Fruit fly (Drosophila melanogaster) whole organism, wandering third instar larva: ENCODE results near the gene CG33702.

Experiments
- Abd-B ChIP-seq: fragments of >200 bp; optimal IDR thresholded peaks from 2 replicates; lab custom pipeline; 2017; ENCODE audit warnings: missing biosample characterization, missing genetic modification characterization
- CG32264 ChIP-seq: fragments of 200-800 bp; sonication (Bioruptor generic); optimal IDR thresholded peaks from 2 replicates; lab custom pipeline; 2016; ENCODE audit warnings: missing biosample characterization, missing genetic modification characterization
- CG9705 ChIP-seq: fragments of 200-800 bp; sonication (Bioruptor generic); optimal IDR thresholded peaks from 2 replicates; lab custom pipeline; 2018; ENCODE audit warnings: missing biosample characterization, mild to moderate bottlenecking, missing genetic modification characterization
- CrebA ChIP-seq: fragments of 200-800 bp; sonication (Bioruptor generic); optimal IDR thresholded peaks from 2 replicates; lab custom pipeline; 2016; ENCODE audit warnings: missing biosample characterization, mild to moderate bottlenecking, missing genetic modification characterization, borderline replicate concordance
- Dfd ChIP-seq: fragments of >200 bp; optimal IDR thresholded peaks from 2 replicates; lab custom pipeline; 2017; ENCODE audit warnings: missing biosample characterization, missing genetic modification characterization
- Dif ChIP-seq: fragments of 200-275, 200-300 bp; sonication (Bioruptor generic); optimal IDR thresholded peaks from 2 replicates; lab custom pipeline; 2018; ENCODE audit warnings: missing biosample characterization, missing genetic modification characterization; ENCODE audit not compliant: partially characterized antibody
- GATAd ChIP-seq: sonication (Bioruptor generic); optimal IDR thresholded peaks from 2 replicates; lab custom pipeline; 2016; ENCODE audit warnings: missing biosample characterization, missing genetic modification characterization
- HLH106 ChIP-seq: fragments of 200-800 bp; optimal IDR thresholded peaks from 3 replicates; lab custom pipeline; 2019; ENCODE audit warnings: missing biosample characterization, mild to moderate bottlenecking, missing genetic modification characterization, moderate library complexity
- Hr78 ChIP-seq: fragments of >200 bp; optimal IDR thresholded peaks from 2 replicates; lab custom pipeline; 2017; ENCODE audit warnings: missing biosample characterization, missing genetic modification characterization
- Hr83 ChIP-seq: fragments of 200-300 bp; sonication (Bioruptor generic); optimal IDR thresholded peaks from 2 replicates; lab custom pipeline; 2016; ENCODE audit warnings: missing biosample characterization, mild to moderate bottlenecking, missing genetic modification characterization, moderate library complexity; ENCODE audit not compliant: poor library complexity, severe bottlenecking
- Jra ChIP-seq: sonication (Bioruptor generic); optimal IDR thresholded peaks from 2 replicates; lab custom pipeline; 2016; ENCODE audit warnings: missing biosample characterization, missing genetic modification characterization
- Mio ChIP-seq: sonication (Bioruptor generic); optimal IDR thresholded peaks from 2 replicates; lab custom pipeline; 2016; ENCODE audit warnings: missing biosample characterization, missing genetic modification characterization
- N ChIP-seq: fragments of >200 bp; optimal IDR thresholded peaks from 2 replicates; lab custom pipeline; 2018; ENCODE audit warnings: missing biosample characterization, missing external identifiers, missing genetic modification characterization
- OdsH ChIP-seq: fragments of 200-800 bp; sonication (Bioruptor generic); optimal IDR thresholded peaks from 2 replicates; lab custom pipeline; 2016; ENCODE audit warnings: missing biosample characterization, mild to moderate bottlenecking, missing genetic modification characterization
- Rel ChIP-seq, 2 experiments: fragments of 200-800 bp; sonication (Bioruptor generic) in 1 of 2; optimal IDR thresholded peaks; 2 replicates in 1 of 2; 3 replicates in 1 of 2; lab custom pipeline; 2016 to 2019; ENCODE audit warnings: mild to moderate bottlenecking in 2 of 2, missing biosample characterization in 2 of 2, missing genetic modification characterization in 2 of 2, moderate library complexity in 1 of 2
- Sp1 ChIP-seq: fragments of 200-800 bp; sonication (Bioruptor generic); optimal IDR thresholded peaks from 3 replicates; lab custom pipeline; 2019; ENCODE audit warnings: missing biosample characterization, mild to moderate bottlenecking, missing genetic modification characterization, moderate library complexity
- Vsx2 ChIP-seq: fragments of 200-300, 225-300 bp; sonication (Bioruptor generic); optimal IDR thresholded peaks from 2 replicates; lab custom pipeline; 2018; ENCODE audit warnings: missing biosample characterization, missing genetic modification characterization; ENCODE audit not compliant: partially characterized antibody
- br ChIP-seq: fragments of 200-800 bp; sonication (Bioruptor generic); optimal IDR thresholded peaks from 2 replicates; lab custom pipeline; 2016; ENCODE audit warnings: missing biosample characterization, missing genetic modification characterization
- brk ChIP-seq: fragments of 200-800 bp; sonication (Bioruptor generic); optimal IDR thresholded peaks from 2 replicates; lab custom pipeline; 2016; ENCODE audit warnings: missing biosample characterization, mild to moderate bottlenecking, missing genetic modification characterization
- dl ChIP-seq, 2 experiments: fragments of 175-275, 200-275 bp in 1 of 2; fragments of 200-275 bp in 1 of 2; sonication (Bioruptor generic); optimal IDR thresholded peaks; lab custom pipeline; 2018; ENCODE audit warnings: mild to moderate bottlenecking in 2 of 2, missing biosample characterization in 2 of 2, missing genetic modification characterization in 2 of 2, moderate library complexity in 2 of 2; ENCODE audit not compliant: partially characterized antibody in 2 of 2, insufficient read depth in 1 of 2
- dmrt93B ChIP-seq: fragments of 200-800 bp; sonication (Bioruptor generic); optimal IDR thresholded peaks from 2 replicates; lab custom pipeline; 2018; ENCODE audit warnings: missing biosample characterization, mild to moderate bottlenecking, missing genetic modification characterization
- dsf ChIP-seq: sonication (Bioruptor generic); optimal IDR thresholded peaks from 2 replicates; lab custom pipeline; 2016; ENCODE audit warnings: missing biosample characterization, missing genetic modification characterization, borderline replicate concordance
- foxo ChIP-seq, 2 experiments: fragments of 200-800 bp; sonication (Bioruptor generic); optimal IDR thresholded peaks; 2 replicates in 1 of 2; 3 replicates in 1 of 2; lab custom pipeline; 2016 to 2017; ENCODE audit warnings: missing biosample characterization in 2 of 2, missing genetic modification characterization in 2 of 2
- fru ChIP-seq: fragments of 200-800 bp; sonication (Bioruptor generic); optimal IDR thresholded peaks from 3 replicates; lab custom pipeline; 2016; ENCODE audit warnings: missing biosample characterization, mild to moderate bottlenecking, missing genetic modification characterization
- h ChIP-seq: fragments of 200-800 bp; sonication (Bioruptor generic); optimal IDR thresholded peaks from 3 replicates; lab custom pipeline; 2016; ENCODE audit warnings: missing biosample characterization, mild to moderate bottlenecking, missing genetic modification characterization
- jim ChIP-seq: fragments of 175-275, 200-325 bp; sonication (Bioruptor generic); optimal IDR thresholded peaks from 2 replicates; lab custom pipeline; 2016; ENCODE audit warnings: missing biosample characterization, mild to moderate bottlenecking, missing genetic modification characterization
- lola ChIP-seq: fragments of >200 bp; optimal IDR thresholded peaks from 2 replicates; lab custom pipeline; 2017; ENCODE audit warnings: missing biosample characterization, missing genetic modification characterization
- pan ChIP-seq: fragments of >200 bp; optimal IDR thresholded peaks from 2 replicates; lab custom pipeline; 2017
- psq ChIP-seq: fragments of 200-800 bp; sonication (Bioruptor generic); optimal IDR thresholded peaks from 3 replicates; lab custom pipeline; 2017; ENCODE audit warnings: missing biosample characterization, mild to moderate bottlenecking, missing genetic modification characterization, moderate library complexity
- rgr ChIP-seq: fragments of 200-800 bp; sonication (Bioruptor generic); optimal IDR thresholded peaks from 3 replicates; lab custom pipeline; 2016; ENCODE audit warnings: missing biosample characterization, mild to moderate bottlenecking, missing genetic modification characterization
- sage ChIP-seq: fragments of 200-800 bp; sonication (Bioruptor generic); optimal IDR thresholded peaks from 2 replicates; lab custom pipeline; 2016; ENCODE audit warnings: missing biosample characterization, mild to moderate bottlenecking, missing genetic modification characterization
- sv ChIP-seq: fragments of 200-800 bp; sonication (Bioruptor generic); optimal IDR thresholded peaks from 3 replicates; lab custom pipeline; 2016; ENCODE audit warnings: missing biosample characterization, missing genetic modification characterization
- usp ChIP-seq: fragments of >200 bp; optimal IDR thresholded peaks from 2 replicates; lab custom pipeline; 2017; ENCODE audit warnings: missing biosample characterization, missing genetic modification characterization
- woc ChIP-seq: sonication (Bioruptor generic); optimal IDR thresholded peaks from 2 replicates; lab custom pipeline; 2016; ENCODE audit warnings: missing biosample characterization, mild to moderate bottlenecking, missing genetic modification characterization

The CG33702 gene

DNA sequence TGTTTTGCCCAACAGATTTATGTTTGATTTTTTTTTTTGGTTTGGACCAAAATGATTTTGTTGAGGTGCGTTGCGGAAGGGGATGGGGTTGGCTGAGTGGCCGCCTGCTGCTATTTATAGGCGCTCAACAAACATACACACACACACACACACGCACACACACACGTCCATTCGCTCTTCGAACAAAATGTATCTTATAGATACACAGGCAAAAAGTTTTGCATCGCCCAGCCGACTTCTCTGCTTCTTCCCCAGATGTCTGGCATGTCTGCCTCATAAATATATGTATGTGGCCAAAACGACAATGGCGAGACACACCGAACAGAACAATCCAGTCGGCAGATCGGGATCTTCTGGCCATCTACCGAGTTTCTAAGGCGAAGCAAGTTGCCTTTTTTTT lies 35.6 kb upstream of the CG33702 start:
- TF ChIP-seq Jra (no peak), Dif (GFP tag; lab: Kevin White, UChicago) (peak; percentile 12), Dfd (peak; percentile 42)

DNA sequence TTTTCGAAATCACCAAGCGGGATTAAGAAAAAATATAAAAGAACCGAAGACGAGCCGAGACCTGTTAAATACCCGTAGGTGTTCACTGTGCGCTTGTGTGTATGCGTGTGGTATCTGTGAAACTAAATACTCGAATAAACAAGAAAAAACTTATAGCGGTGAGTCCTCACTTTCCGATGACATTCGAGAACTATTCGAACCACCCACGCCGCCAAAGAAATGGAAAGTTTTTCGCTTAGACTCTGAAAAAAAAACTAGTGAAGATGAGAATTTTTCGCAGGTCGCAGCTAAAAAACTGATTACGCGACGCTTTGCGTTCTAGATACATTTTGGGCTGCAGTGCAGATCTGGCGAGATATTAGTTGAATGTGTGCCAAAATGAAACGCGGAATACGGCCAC lies 34.7 kb upstream of the CG33702 start:
- TF ChIP-seq br (GFP tag; lab: Kevin White, UChicago), result no peak

DNA sequence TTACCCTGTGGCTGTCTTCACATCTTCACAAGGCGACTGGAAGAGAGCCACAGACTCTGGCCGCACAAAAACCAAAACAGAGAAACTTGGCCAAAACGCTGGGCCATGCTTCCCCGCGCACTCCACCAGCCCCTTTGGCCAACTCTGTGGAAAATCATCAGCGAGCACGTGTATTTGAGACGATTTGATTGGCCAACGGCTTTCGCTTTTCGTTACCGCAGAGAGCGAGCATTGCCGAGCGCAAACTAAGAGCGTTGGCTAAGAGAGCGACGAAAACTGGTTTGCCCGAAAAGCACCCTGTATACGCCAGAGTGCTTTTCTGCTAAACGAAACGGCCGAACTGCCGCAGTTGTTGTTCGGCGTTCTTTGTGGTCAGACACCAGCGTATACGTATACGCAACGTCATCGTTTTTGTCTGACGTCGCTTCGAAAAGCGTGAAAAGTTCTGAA lies 33.7 kb upstream of the CG33702 start, which contains the start of gene CG42673:
CG42673 (plus strand) TSS at position 346 of the 450 bp plus-strand sequence.
- peak; percentile 36 for TF ChIP-seq CrebA (GFP tag; lab: Kevin White, UChicago)
- no peak for TF ChIP-seq woc (GFP tag; lab: Kevin White, UChicago)
- TF ChIP-seq usp, result no peak
- no peak for TF ChIP-seq lola
- no peak for TF ChIP-seq GATAd (GFP tag; lab: Kevin White, UChicago)
- TF ChIP-seq Sp1, result peak; percentile 19
- no peak for TF ChIP-seq CG32264 (GFP tag; lab: Kevin White, UChicago)
- no peak for TF ChIP-seq sv
- no peak for TF ChIP-seq N
- TF ChIP-seq psq (GFP tag; lab: Kevin White, UChicago), result no peak
- no peak for TF ChIP-seq OdsH (GFP tag; lab: Kevin White, UChicago)
- no peak for TF ChIP-seq Mio (GFP tag; lab: Kevin White, UChicago)
- peak; percentile 74 for TF ChIP-seq Vsx2 (GFP tag; lab: Kevin White, UChicago)
- TF ChIP-seq h (GFP tag; lab: Kevin White, UChicago), result no peak
- TF ChIP-seq Dif (GFP tag; lab: Kevin White, UChicago), result peak; percentile 82
- peak; percentile 24 for TF ChIP-seq brk (GFP tag; lab: Kevin White, UChicago)
- TF ChIP-seq br (GFP tag; lab: Kevin White, UChicago), result no peak
- TF ChIP-seq CG9705, result no peak
- TF ChIP-seq dmrt93B, result no peak
- no peak for TF ChIP-seq foxo (GFP tag; optimal IDR thresholded peaks at IDR 0.05; lab: Kevin White, UChicago)
- no peak for TF ChIP-seq HLH106 (tag; lab: Kevin White, UChicago)
- no peak for TF ChIP-seq Abd-B (GFP tag; lab: Kevin White, UChicago)
- no peak for TF ChIP-seq rgr
- no peak for TF ChIP-seq fru
- peak; percentile 35 to 44 for TF ChIP-seq dl (GFP tag; optimal IDR thresholded peaks at IDR 0.05; lab: Kevin White, UChicago; ENCODE audit: insufficient read depth in 1 of 2, partially characterized antibody in 2 of 2)
- TF ChIP-seq Hr83 (GFP tag; lab: Kevin White, UChicago), result no peak
- TF ChIP-seq pan (lab: Kevin White, UChicago), result no peak
- TF ChIP-seq Rel (GFP tag; optimal IDR thresholded peaks at IDR 0.05; lab: Kevin White, UChicago), result peak; percentile 35
- peak; percentile 4 for TF ChIP-seq Rel (tag; optimal IDR thresholded peaks at IDR 0.05; lab: Kevin White, UChicago)
- no peak for TF ChIP-seq Dfd
- no peak for TF ChIP-seq dsf (GFP tag; lab: Kevin White, UChicago)
- no peak for TF ChIP-seq sage (GFP tag; lab: Kevin White, UChicago)

DNA sequence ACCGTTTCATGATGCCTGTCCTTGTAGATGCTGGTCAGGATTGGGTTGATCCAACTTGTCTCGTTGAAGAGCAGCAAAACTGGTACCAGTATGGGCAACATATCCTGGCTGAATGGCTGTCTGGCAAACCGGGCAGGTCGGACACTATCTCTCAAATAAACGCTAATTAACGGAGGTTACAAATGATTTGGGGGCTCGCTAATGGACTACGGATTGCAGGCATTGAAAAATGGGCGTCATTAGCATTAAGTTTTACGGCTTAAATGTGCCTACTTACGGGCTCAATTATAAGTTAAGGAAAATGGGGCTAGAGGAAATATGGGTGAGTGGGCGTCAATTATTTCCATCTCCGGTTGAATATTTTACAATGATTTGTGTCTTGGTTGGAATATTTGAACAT lies 30.7 kb upstream of the CG33702 start, which contains the start of gene Ir67a:
Ir67a (minus strand) TSS at position 101 of the 400 bp plus-strand sequence.
- TF ChIP-seq OdsH (GFP tag; lab: Kevin White, UChicago), result no peak
- TF ChIP-seq dl (GFP tag; optimal IDR thresholded peaks at IDR 0.05; lab: Kevin White, UChicago; ENCODE audit: insufficient read depth in 1 of 2, partially characterized antibody in 2 of 2), result no peak
- TF ChIP-seq lola, result no peak
- TF ChIP-seq h (GFP tag; lab: Kevin White, UChicago), result no peak
- TF ChIP-seq jim (GFP tag; lab: Kevin White, UChicago), result no peak
- no peak for TF ChIP-seq N
- no peak for TF ChIP-seq Mio (GFP tag; lab: Kevin White, UChicago)
- TF ChIP-seq foxo (GFP tag; optimal IDR thresholded peaks at IDR 0.05; lab: Kevin White, UChicago), result no peak
- TF ChIP-seq dmrt93B, result no peak
- no peak for TF ChIP-seq dsf (GFP tag; lab: Kevin White, UChicago)
- no peak for TF ChIP-seq Hr78 (GFP tag; lab: Kevin White, UChicago)
- TF ChIP-seq Jra, result no peak
- TF ChIP-seq fru, result no peak
